Worm (Caenorhabditis elegans) whole organism, L3 larva: ENCODE results near the gene tpk-1.

Experiments used
- R02D3.7 ChIP-seq: fragments of 150-350 bp; optimal IDR thresholded peaks from 2 replicates; lab custom pipeline; 2014; ENCODE audit warnings: missing biosample characterization, missing genetic modification characterization
- ZK546.5 ChIP-seq: sonication (generic microtip); optimal IDR thresholded peaks from 2 replicates; lab custom pipeline; 2017; ENCODE audit warnings: missing biosample characterization, missing genetic modification characterization
- ceh-82 ChIP-seq: fragments of 150-350 bp; optimal IDR thresholded peaks from 2 replicates; lab custom pipeline; 2014; ENCODE audit warnings: missing biosample characterization, missing genetic modification characterization
- ceh-9 ChIP-seq: sonication (generic microtip); optimal IDR thresholded peaks from 2 replicates; lab custom pipeline; 2018; ENCODE audit warnings: missing biosample characterization, missing genetic modification characterization
- daf-12 ChIP-seq: fragments of 150-350 bp; optimal IDR thresholded peaks from 2 replicates; lab custom pipeline; 2014; ENCODE audit warnings: missing biosample characterization, missing genetic modification reagents, missing genetic modification characterization
- egl-27 ChIP-seq: sonication (generic microtip); optimal IDR thresholded peaks from 4 replicates; lab custom pipeline; 2017; ENCODE audit warnings: missing biosample characterization, missing genetic modification reagents, missing genetic modification characterization
- egl-5 ChIP-seq: fragments of 150-350 bp; optimal IDR thresholded peaks from 2 replicates; lab custom pipeline; 2017; ENCODE audit warnings: missing biosample characterization, missing genetic modification reagents, missing genetic modification characterization, inconsistent platforms
- elt-1 ChIP-seq: fragments of 150-350 bp; optimal IDR thresholded peaks from 2 replicates; lab custom pipeline; 2014; ENCODE audit warnings: missing biosample characterization, missing genetic modification characterization
- elt-2 ChIP-seq: sonication (generic microtip); optimal IDR thresholded peaks from 2 replicates; lab custom pipeline; 2016; ENCODE audit warnings: missing genetic modification reagents, mild to moderate bottlenecking, missing genetic modification characterization, missing compliant biosample characterization
- elt-3 ChIP-seq, 3 experiments: fragments of 150-350 bp in 1 of 3; sonication (generic microtip) in 2 of 3; optimal IDR thresholded peaks; 2 replicates in 2 of 3; 4 replicates in 1 of 3; lab custom pipeline; 2014 to 2017; ENCODE audit warnings: missing biosample characterization in 3 of 3, missing genetic modification characterization in 3 of 3
- fkh-10 ChIP-seq: sonication (generic microtip); optimal IDR thresholded peaks from 2 replicates; lab custom pipeline; 2017; ENCODE audit warnings: missing biosample characterization, missing genetic modification reagents, missing genetic modification characterization
- fos-1 ChIP-seq: fragments of 150-350 bp; optimal IDR thresholded peaks from 2 replicates; lab custom pipeline; 2014; ENCODE audit warnings: missing biosample characterization, missing genetic modification characterization
- hmg-11 ChIP-seq: sonication (generic microtip); optimal IDR thresholded peaks from 2 replicates; lab custom pipeline; 2016; ENCODE audit warnings: missing genetic modification characterization, missing compliant biosample characterization
- jun-1 ChIP-seq: fragments of 150-350 bp; optimal IDR thresholded peaks from 2 replicates; lab custom pipeline; 2014; ENCODE audit warnings: missing biosample characterization, missing genetic modification reagents, missing genetic modification characterization
- lin-15B ChIP-seq: fragments of 150-350 bp; optimal IDR thresholded peaks from 2 replicates; lab custom pipeline; 2014; ENCODE audit warnings: missing biosample characterization, missing genetic modification characterization
- lin-39 ChIP-seq: fragments of 150-350 bp; optimal IDR thresholded peaks from 2 replicates; lab custom pipeline; 2018; ENCODE audit warnings: missing biosample characterization, missing genetic modification reagents, missing genetic modification characterization
- lsy-12 ChIP-seq: sonication (generic microtip); optimal IDR thresholded peaks from 2 replicates; lab custom pipeline; 2016; ENCODE audit warnings: mild to moderate bottlenecking, missing genetic modification characterization, missing compliant biosample characterization
- mdl-1 ChIP-seq: fragments of 150-350 bp; optimal IDR thresholded peaks from 2 replicates; lab custom pipeline; 2014; ENCODE audit warnings: missing biosample characterization, missing genetic modification characterization
- mml-1 ChIP-seq: fragments of 150-350 bp; sonication (generic microtip); optimal IDR thresholded peaks from 3 replicates; lab custom pipeline; 2014; ENCODE audit warnings: missing biosample characterization, missing genetic modification characterization
- nfya-1 ChIP-seq: sonication (generic microtip); optimal IDR thresholded peaks from 2 replicates; lab custom pipeline; 2017; ENCODE audit warnings: missing genetic modification characterization, mild to moderate bottlenecking, missing compliant biosample characterization, antibody characterized with exemption, moderate library complexity; ENCODE audit not compliant: insufficient read depth
- nhr-12 ChIP-seq: fragments of 150-350 bp; optimal IDR thresholded peaks from 2 replicates; lab custom pipeline; 2014; ENCODE audit warnings: missing biosample characterization, missing genetic modification characterization
- nhr-23 ChIP-seq: fragments of 150-350 bp; optimal IDR thresholded peaks from 2 replicates; lab custom pipeline; 2014; ENCODE audit warnings: missing biosample characterization, missing genetic modification reagents, missing genetic modification characterization
- nhr-237 ChIP-seq: fragments of 150-350 bp; optimal IDR thresholded peaks from 2 replicates; lab custom pipeline; 2014; ENCODE audit warnings: missing biosample characterization, missing genetic modification characterization
- nhr-43 ChIP-seq: sonication (generic microtip); optimal IDR thresholded peaks from 2 replicates; lab custom pipeline; 2016; ENCODE audit warnings: mild to moderate bottlenecking, missing genetic modification characterization, missing compliant biosample characterization; ENCODE audit not compliant: poor library complexity, severe bottlenecking
- nhr-67 ChIP-seq: fragments of 150-350 bp; optimal IDR thresholded peaks from 2 replicates; lab custom pipeline; 2014; ENCODE audit warnings: missing biosample characterization, missing genetic modification characterization
- nhr-76 ChIP-seq: fragments of 150-350 bp; sonication (generic microtip); optimal IDR thresholded peaks from 5 replicates; lab custom pipeline; 2014; ENCODE audit warnings: missing biosample characterization, missing genetic modification characterization
- nhr-77 ChIP-seq: fragments of 150-350 bp; optimal IDR thresholded peaks from 2 replicates; lab custom pipeline; 2014; ENCODE audit warnings: missing biosample characterization, missing genetic modification characterization
- pha-4 ChIP-seq: fragments of 150-350 bp; optimal IDR thresholded peaks from 2 replicates; lab custom pipeline; 2014; ENCODE audit warnings: missing biosample characterization, missing genetic modification reagents, missing genetic modification characterization
- pqm-1 ChIP-seq: fragments of 150-350 bp; optimal IDR thresholded peaks from 2 replicates; lab custom pipeline; 2017; ENCODE audit warnings: missing biosample characterization, missing genetic modification characterization, inconsistent platforms
- sea-2 ChIP-seq: fragments of 150-350 bp; sonication (generic microtip); optimal IDR thresholded peaks from 4 replicates; lab custom pipeline; 2014; ENCODE audit warnings: missing biosample characterization, missing genetic modification reagents, missing genetic modification characterization
- unc-39 ChIP-seq: sonication (generic microtip); optimal IDR thresholded peaks from 4 replicates; lab custom pipeline; 2017; ENCODE audit warnings: missing biosample characterization, missing genetic modification characterization
- ztf-11 ChIP-seq: fragments of 150-350 bp; optimal IDR thresholded peaks from 2 replicates; lab custom pipeline; 2014; ENCODE audit warnings: missing biosample characterization, missing genetic modification characterization
- ztf-4 ChIP-seq: fragments of 150-350 bp; optimal IDR thresholded peaks from 2 replicates; lab custom pipeline; 2014; ENCODE audit warnings: missing biosample characterization, missing genetic modification characterization

Gene tpk-1

DNA sequence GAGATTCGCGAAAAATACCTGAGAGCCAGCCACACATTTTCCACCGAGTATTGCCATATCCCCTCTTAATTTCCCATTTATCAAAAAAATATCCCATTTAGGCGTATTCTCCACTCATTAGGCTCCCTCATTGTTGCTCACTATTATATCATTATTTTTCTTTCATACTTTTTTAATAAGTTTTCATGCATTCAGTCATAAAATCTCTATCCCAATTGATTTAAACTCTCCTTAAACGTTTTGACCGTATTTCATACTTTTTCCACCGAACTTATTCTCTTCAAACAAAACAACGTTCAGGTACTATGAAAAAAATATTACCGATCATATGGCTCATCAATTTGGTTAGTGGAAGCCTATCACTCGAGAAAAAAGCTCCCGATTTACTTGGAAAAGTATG lies 22.0 kb upstream of the tpk-1 start, which contains the start of gene lnkn-1:
lnkn-1 (plus strand) TSS at position 301 of the 400 bp plus-strand sequence.
- TF ChIP-seq mml-1 (no peak), fkh-10 (no peak), nhr-12 (tag; lab: Kevin White, UChicago) (no peak), elt-1 (tag; lab: Kevin White, UChicago) (no peak), lsy-12 (no peak), unc-39 (no peak), fos-1 (tag; lab: Kevin White, UChicago) (no peak), elt-3 (tag; optimal IDR thresholded peaks at IDR 0.05; lab: Kevin White, UChicago) (no peak), ZK546.5 (tag; lab: Kevin White, UChicago) (no peak), lin-15B (tag; lab: Kevin White, UChicago) (no peak), hmg-11 (tag; lab: Kevin White, UChicago) (no peak), jun-1 (tag; lab: Kevin White, UChicago) (no peak), R02D3.7 (tag; lab: Kevin White, UChicago) (no peak), nfya-1 (no peak), nhr-77 (no peak)
- TF ChIP-seq, all 47 proteins: peak for 0

DNA sequence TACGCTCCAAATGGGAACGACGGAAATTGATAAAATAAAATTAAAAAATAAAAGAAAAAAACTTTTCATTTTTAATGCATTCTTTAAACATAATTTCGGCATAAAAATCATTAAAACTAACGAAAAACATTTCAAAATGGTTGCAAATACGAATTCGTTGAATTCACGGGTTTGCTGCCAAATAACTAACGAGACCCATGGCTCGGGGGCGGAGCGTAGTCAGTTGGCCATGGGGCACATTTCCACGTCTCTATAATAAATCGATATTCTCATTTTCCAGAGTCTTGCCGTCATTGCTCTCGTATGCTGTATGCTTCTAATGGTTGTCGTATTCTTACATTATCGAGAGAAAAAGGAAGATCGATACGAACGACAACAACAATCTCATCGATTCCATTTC lies 18.5 kb upstream of the tpk-1 start, which contains the start of gene ZK637.4:
ZK637.4 (plus strand) TSS at position 301 of the 400 bp plus-strand sequence.
- TF ChIP-seq mdl-1 (tag; lab: Kevin White, UChicago), result no peak

DNA sequence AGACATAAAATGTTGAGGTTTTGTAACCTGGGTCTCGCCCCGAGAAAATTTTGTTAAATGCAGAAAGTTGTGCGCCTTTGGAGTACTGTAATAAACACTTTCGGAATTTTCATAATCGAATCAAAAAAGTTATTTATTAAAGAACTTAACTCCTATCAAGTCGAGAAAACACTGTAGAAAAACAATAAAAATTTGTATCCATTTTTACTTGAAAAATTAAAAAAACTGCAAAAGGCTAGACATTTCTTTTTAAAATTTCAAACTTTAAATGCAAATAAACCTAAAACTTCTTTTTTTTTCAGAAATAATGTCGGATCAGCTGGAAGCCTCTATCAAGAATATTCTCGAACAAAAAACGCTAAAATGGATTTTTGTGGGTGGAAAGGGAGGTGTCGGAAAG lies 17.2 kb upstream of the tpk-1 start, which contains the start of gene asna-1:
asna-1 (plus strand) TSS at position 301 of the 400 bp plus-strand sequence.
- TF ChIP-seq ztf-4 (tag; lab: Kevin White, UChicago), result no peak
- no peak for TF ChIP-seq pqm-1 (tag; lab: Kevin White, UChicago)
- TF ChIP-seq egl-27, result no peak
- no peak for TF ChIP-seq hmg-11 (tag; lab: Kevin White, UChicago)
- TF ChIP-seq ztf-11 (tag; lab: Kevin White, UChicago), result no peak
- no peak for TF ChIP-seq nhr-67 (tag; lab: Kevin White, UChicago)
- no peak for TF ChIP-seq daf-12 (tag; lab: Kevin White, UChicago)
- TF ChIP-seq nhr-23 (tag; lab: Kevin White, UChicago), result no peak
- no peak for TF ChIP-seq elt-1 (tag; lab: Kevin White, UChicago)
- no peak for TF ChIP-seq ceh-9 (tag; lab: Kevin White, UChicago)
- no peak for TF ChIP-seq lin-39 (tag; lab: Kevin White, UChicago)
- no peak for TF ChIP-seq elt-2
- no peak for TF ChIP-seq nhr-237 (tag; lab: Kevin White, UChicago)

DNA sequence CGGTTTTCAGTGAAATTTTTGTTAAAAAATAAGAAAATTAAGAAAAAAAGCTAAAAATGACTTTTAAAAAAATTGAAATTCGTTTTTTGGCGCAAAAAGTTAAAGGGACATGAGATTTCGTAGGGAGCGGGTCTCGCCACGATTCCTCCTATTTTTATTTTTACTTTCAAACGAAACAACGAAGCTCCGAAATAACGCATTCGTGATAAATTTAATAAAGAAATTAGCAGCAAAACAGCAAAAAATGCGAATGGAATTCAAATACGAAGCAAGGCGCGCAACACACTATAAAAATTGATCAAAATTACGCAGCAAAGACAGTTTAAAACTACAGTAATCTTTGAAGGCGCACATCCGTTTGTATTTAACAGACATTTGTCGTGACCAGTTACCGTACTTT lies 12.2 kb upstream of the tpk-1 start:
- TF ChIP-seq lin-15B (tag; lab: Kevin White, UChicago) (peak; percentile 87), nhr-23 (tag; lab: Kevin White, UChicago) (peak; percentile 11), sea-2 (GFP tag; lab: Kevin White, UChicago) (no peak), pha-4 (tag; lab: Kevin White, UChicago) (peak; percentile 20), egl-5 (tag; lab: Kevin White, UChicago) (no peak), nfya-1 (peak; percentile 69), lin-39 (tag; lab: Kevin White, UChicago) (no peak), ceh-82 (tag; lab: Kevin White, UChicago) (no peak)

DNA sequence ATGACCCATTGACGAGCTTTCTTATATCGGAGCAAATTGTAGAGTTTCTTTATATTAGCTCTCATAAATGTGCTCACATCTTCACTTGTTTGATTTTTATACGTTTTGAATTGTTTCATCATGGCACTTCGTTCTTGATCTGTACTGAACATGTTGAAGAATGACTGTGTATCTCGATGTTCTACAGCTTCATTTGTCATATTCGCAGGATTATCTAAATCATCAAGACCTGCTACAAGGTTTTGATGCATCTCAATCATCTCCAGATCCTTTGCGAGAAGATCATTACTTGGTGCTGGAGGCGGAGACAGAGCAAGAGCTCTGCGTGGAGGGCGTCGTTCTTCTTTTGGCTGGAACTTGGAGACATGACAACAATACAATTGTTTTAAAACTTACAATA lies 8.7 kb upstream of the tpk-1 start:
- no peak for TF ChIP-seq jun-1 (tag; lab: Kevin White, UChicago)
- no peak for TF ChIP-seq ztf-4 (tag; lab: Kevin White, UChicago)
- no peak for TF ChIP-seq nhr-23 (tag; lab: Kevin White, UChicago)
- no peak for TF ChIP-seq elt-1 (tag; lab: Kevin White, UChicago)
- no peak for TF ChIP-seq nhr-237 (tag; lab: Kevin White, UChicago)
- TF ChIP-seq ztf-11 (tag; lab: Kevin White, UChicago), result no peak
- TF ChIP-seq nfya-1, result no peak
- TF ChIP-seq mml-1, result no peak
- TF ChIP-seq elt-2, result no peak
- TF ChIP-seq nhr-43 (tag; lab: Kevin White, UChicago), result no peak
- TF ChIP-seq nhr-76 (tag; lab: Kevin White, UChicago), result no peak
- TF ChIP-seq, all 47 proteins: peak for 0
